Fruit fly (Drosophila melanogaster): ENCODE results near the gene Srlp.

Gene Srlp

DNA sequence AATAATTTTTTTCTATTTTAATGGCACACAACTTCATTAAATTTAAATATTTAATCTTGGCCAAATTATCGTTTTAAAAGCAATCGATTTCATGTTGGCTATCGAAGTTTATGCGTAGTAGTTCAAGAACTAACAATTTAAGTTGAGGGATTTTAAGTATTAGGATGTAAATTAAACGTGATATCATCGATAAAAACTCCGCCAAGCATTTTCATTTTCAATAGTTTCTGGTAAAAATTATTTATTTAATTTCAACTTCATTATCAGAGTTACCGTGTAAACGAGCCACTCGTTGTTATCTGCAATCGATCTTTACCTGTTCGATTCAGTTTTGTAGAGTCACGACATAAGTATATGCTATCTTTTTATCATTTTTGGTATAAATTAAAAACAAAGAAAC lies 31.0 kb upstream of the Srlp start (continued):
- TF ChIP-seq HLH3B (GFP tag; IDR thresholded peaks at IDR 0.05), result peak; percentile 97
- TF ChIP-seq CG17328 (GFP tag; IDR thresholded peaks at IDR 0.05), result peak; percentile 98
- peak; percentile 94 for TF ChIP-seq Chrac-16 (GFP tag; optimal IDR thresholded peaks at IDR 0.05)
- peak; percentile 96 for TF ChIP-seq Atf6 (GFP tag; IDR thresholded peaks at IDR 0.05)
- TF ChIP-seq zen (tag; optimal IDR thresholded peaks at IDR 0.05), result peak; percentile 100
- TF ChIP-seq ap (GFP tag; IDR thresholded peaks at IDR 0.05), result peak; percentile 97
- peak; percentile 94 for TF ChIP-seq Ptx1 (GFP tag; IDR thresholded peaks at IDR 0.05)
- peak; percentile 99 for TF ChIP-seq Xrp1 (GFP tag; IDR thresholded peaks at IDR 0.05)
- TF ChIP-seq tup (GFP tag; optimal IDR thresholded peaks at IDR 0.05), result peak; percentile 92
- TF ChIP-seq CG4707 (GFP tag; optimal IDR thresholded peaks at IDR 0.05), result peak; percentile 94
- peak; percentile 94 for TF ChIP-seq en (GFP tag; optimal IDR thresholded peaks at IDR 0.05)
- peak; percentile 90 for TF ChIP-seq pum (GFP tag; optimal IDR thresholded peaks at IDR 0.05)
- TF ChIP-seq CG2678 (tag; optimal IDR thresholded peaks at IDR 0.05), result peak; percentile 99
- peak; percentile 66 for TF ChIP-seq Sry-δ (GFP tag; optimal IDR thresholded peaks at IDR 0.05)
- peak; percentile 99 for TF ChIP-seq Fer3 (tag; optimal IDR thresholded peaks at IDR 0.05)
- peak; percentile 87 for TF ChIP-seq Hmx (GFP tag; optimal IDR thresholded peaks at IDR 0.05)
- TF ChIP-seq usp (GFP tag; optimal IDR thresholded peaks at IDR 0.05), result no peak
- peak; percentile 84 for TF ChIP-seq CG9876 (GFP tag; optimal IDR thresholded peaks at IDR 0.05)
- peak; percentile 99 for TF ChIP-seq D19A (tag; optimal IDR thresholded peaks at IDR 0.05)
- peak; percentile 99 for TF ChIP-seq CG6765 (GFP tag; optimal IDR thresholded peaks at IDR 0.05)
- peak; percentile 88 for TF ChIP-seq CG11398 (GFP tag; optimal IDR thresholded peaks at IDR 0.05)
- peak; percentile 95 for TF ChIP-seq bowl (GFP tag; IDR thresholded peaks at IDR 0.05)
- TF ChIP-seq CG30020 (tag; optimal IDR thresholded peaks at IDR 0.05), result peak; percentile 90
- peak; percentile 95 for TF ChIP-seq fd64A (GFP tag; optimal IDR thresholded peaks at IDR 0.05)
- TF ChIP-seq dmrt99B (tag; optimal IDR thresholded peaks at IDR 0.05), result peak; percentile 100
- TF ChIP-seq Trl (optimal IDR thresholded peaks at IDR 0.05), result no peak
- TF ChIP-seq Trl (GFP tag; optimal IDR thresholded peaks at IDR 0.05), result peak; percentile 95
- peak; percentile 72 for TF ChIP-seq Dll (GFP tag; IDR thresholded peaks at IDR 0.05; ENCODE audit: partially characterized antibody)
- peak; percentile 65; the same call in 2 of the 3 replicates for TF ChIP-seq CG11560 (tag; IDR thresholded peaks at IDR 0.05)
- TF ChIP-seq org-1 (GFP tag; optimal IDR thresholded peaks at IDR 0.05), result peak; percentile 90
- TF ChIP-seq klu (GFP tag; IDR thresholded peaks at IDR 0.05), result peak; percentile 86
- peak; percentile 97 for TF ChIP-seq sug (tag; optimal IDR thresholded peaks at IDR 0.05)
- peak; percentile 88 for TF ChIP-seq fu2 (GFP tag; optimal IDR thresholded peaks at IDR 0.05)
- TF ChIP-seq Max (GFP tag; optimal IDR thresholded peaks at IDR 0.05), result peak; percentile 100
- peak; percentile 47; the same call in 1 of the 2 replicates for TF ChIP-seq dan (GFP tag; IDR thresholded peaks at IDR 0.05)
- TF ChIP-seq Dek (tag; optimal IDR thresholded peaks at IDR 0.05), result peak; percentile 97
- peak; percentile 92 for TF ChIP-seq Oaz (GFP tag; IDR thresholded peaks at IDR 0.05)
- TF ChIP-seq CG34224 (GFP tag; IDR thresholded peaks at IDR 0.05; ENCODE audit: partially characterized antibody), result peak; percentile 55; the same call in 1 of the 3 replicates
- TF ChIP-seq CG15073 (GFP tag; optimal IDR thresholded peaks at IDR 0.05), result peak; percentile 76
- peak; percentile 97 for TF ChIP-seq stc (GFP tag; IDR thresholded peaks at IDR 0.05)
- peak; percentile 86 for TF ChIP-seq CG4730 (GFP tag; IDR thresholded peaks at IDR 0.05)
- TF ChIP-seq Hmr (GFP tag; optimal IDR thresholded peaks at IDR 0.05), result peak; percentile 97
- TF ChIP-seq Hand (GFP tag; optimal IDR thresholded peaks at IDR 0.05), result peak; percentile 92
- TF ChIP-seq CG12219 (GFP tag; optimal IDR thresholded peaks at IDR 0.05), result peak; percentile 98
- TF ChIP-seq CG12744 (GFP tag; optimal IDR thresholded peaks at IDR 0.05), result peak; percentile 94
- TF ChIP-seq CG18262 (tag; optimal IDR thresholded peaks at IDR 0.05), result peak; percentile 99
- TF ChIP-seq phol (tag; optimal IDR thresholded peaks at IDR 0.05), result peak; percentile 99
- TF ChIP-seq al (GFP tag; IDR thresholded peaks at IDR 0.05), result peak; percentile 87
- peak; percentile 91 for TF ChIP-seq CG5180 (GFP tag; optimal IDR thresholded peaks at IDR 0.05)
- TF ChIP-seq Xbp1 (GFP tag; optimal IDR thresholded peaks at IDR 0.05), result peak; percentile 97
- 0 out of 3 replicates have a peak, but pooled peaks have one; percentile 32 for TF ChIP-seq CG16813 (GFP tag; IDR thresholded peaks at IDR 0.05; ENCODE audit: partially characterized antibody)
